Worm (Caenorhabditis elegans): Measurements from ENCODE around the gene ifd-1.

ifd-1 gene

ce11 chrX:8796699-8797282, 27.5 kb downstream of the ifd-1 start, which contains the start of gene R04E5.7 (continued):
- TF ChIP-seq ces-1 (GFP tag; optimal IDR thresholded peaks at IDR 0.05) (no peak), nhr-102 (tag; optimal IDR thresholded peaks at IDR 0.05) (peak; percentile 22), attf-4 (tag; optimal IDR thresholded peaks at IDR 0.05) (no peak), mxl-3 (GFP tag; optimal IDR thresholded peaks at IDR 0.05) (peak; percentile 34), nhr-10 (tag; optimal IDR thresholded peaks at IDR 0.05) (no peak), lin-1 (GFP tag; IDR thresholded peaks at IDR 0.05) (0 out of 2 replicates have a peak, but pooled peaks have one; percentile 27), R02D3.7 (tag; optimal IDR thresholded peaks at IDR 0.05) (no peak), unc-130 (GFP tag; optimal IDR thresholded peaks at IDR 0.05) (no peak), egl-27 (tag; optimal IDR thresholded peaks at IDR 0.05) (no peak), cey-2 (tag; optimal IDR thresholded peaks at IDR 0.05; ENCODE audit: borderline replicate concordance, insufficient read depth) (no peak), F26F4.8 (GFP tag; conservative IDR thresholded peaks at IDR 0.05) (no peak)

ce11 chrX:8791821-8792220, 32.4 kb downstream of the ifd-1 start, which contains the start of gene chup-1:
Gene chup-1 (plus strand): TSS chrX:8792160.
- TF ChIP-seq daf-19 (GFP tag; conservative IDR thresholded peaks at IDR 0.05), result no peak
- TF ChIP-seq Y48G9A.11 (GFP tag; IDR thresholded peaks at IDR 0.05), result no peak
- no peak for TF ChIP-seq nhr-77 (tag; optimal IDR thresholded peaks at IDR 0.05)
- TF ChIP-seq gei-8 (GFP tag; optimal IDR thresholded peaks at IDR 0.05), result no peak
- peak; percentile 60 for TF ChIP-seq hlh-30 (tag; optimal IDR thresholded peaks at IDR 0.05; ENCODE audit: insufficient read depth)
- TF ChIP-seq ceh-82 (tag; optimal IDR thresholded peaks at IDR 0.05), result no peak
- TF ChIP-seq jun-1 (tag; optimal IDR thresholded peaks at IDR 0.05), result no peak
- TF ChIP-seq mes-2 (tag; optimal IDR thresholded peaks at IDR 0.05; ENCODE audit: poor library complexity, severe bottlenecking), result peak; percentile 52
- TF ChIP-seq hlh-11 (tag; optimal IDR thresholded peaks at IDR 0.05), result peak; percentile 14
- no peak for TF ChIP-seq ama-1 (optimal IDR thresholded peaks at IDR 0.05)
- TF ChIP-seq daf-8 (GFP tag; IDR thresholded peaks at IDR 0.05), result no peak
- no peak for TF ChIP-seq fkh-10 (GFP tag; optimal IDR thresholded peaks at IDR 0.05)
- TF ChIP-seq mep-1 (tag; optimal IDR thresholded peaks at IDR 0.05), result peak; percentile 47
- peak; percentile 97 for TF ChIP-seq aha-1 (tag)
- TF ChIP-seq R02D3.7 (tag; optimal IDR thresholded peaks at IDR 0.05), result peak; percentile 64
- TF ChIP-seq ceh-62 (tag; optimal IDR thresholded peaks at IDR 0.05), result no peak
- no peak for TF ChIP-seq lin-13 (GFP tag; optimal IDR thresholded peaks at IDR 0.05)
- TF ChIP-seq ZK337.2 (GFP tag; IDR thresholded peaks at IDR 0.05), result no peak
- no peak for TF ChIP-seq daf-16 (GFP tag; optimal IDR thresholded peaks at IDR 0.05)
- TF ChIP-seq daf-16 (tag; optimal IDR thresholded peaks at IDR 0.05), result peak; percentile 51
- no peak for TF ChIP-seq hif-1 (tag; optimal IDR thresholded peaks at IDR 0.05)
- TF ChIP-seq pha-4 (GFP tag; IDR thresholded peaks at IDR 0.05), result no peak
- TF ChIP-seq pha-4 (tag; optimal IDR thresholded peaks at IDR 0.05), result no peak
- TF ChIP-seq lin-38 (GFP tag; IDR thresholded peaks at IDR 0.05), result peak; percentile 77
- TF ChIP-seq nhr-28 (tag; optimal IDR thresholded peaks at IDR 0.05), result peak; percentile 54
- TF ChIP-seq nhr-6 (tag; optimal IDR thresholded peaks at IDR 0.05), result peak; percentile 1
- no peak for TF ChIP-seq nhr-41 (GFP tag; IDR thresholded peaks at IDR 0.05)
- TF ChIP-seq dmd-9 (GFP tag; IDR thresholded peaks at IDR 0.05), result no peak
- TF ChIP-seq nhr-237 (tag; optimal IDR thresholded peaks at IDR 0.05), result no peak
- no peak for TF ChIP-seq mdt-29 (GFP tag; IDR thresholded peaks at IDR 0.05)
- TF ChIP-seq unc-39 (tag; optimal IDR thresholded peaks at IDR 0.05), result no peak
- no peak for TF ChIP-seq dpl-1 (GFP tag; optimal IDR thresholded peaks at IDR 0.05)
- TF ChIP-seq saeg-2 (GFP tag; IDR thresholded peaks at IDR 0.05), result no peak
- TF ChIP-seq ceh-32 (tag; optimal IDR thresholded peaks at IDR 0.05; ENCODE audit: poor library complexity), result no peak
- no peak for TF ChIP-seq nhr-48 (tag; optimal IDR thresholded peaks at IDR 0.05)
- no peak for TF ChIP-seq F10B5.3 (tag; optimal IDR thresholded peaks at IDR 0.05)
- no peak for TF ChIP-seq nhr-25 (tag; optimal IDR thresholded peaks at IDR 0.05; ENCODE audit: borderline replicate concordance, insufficient read depth)
- no peak for TF ChIP-seq D1046.2 (GFP tag; IDR thresholded peaks at IDR 0.05)
- peak in 1 of 2 experiments; percentile 34 for TF ChIP-seq lsy-2 (tag; optimal IDR thresholded peaks at IDR 0.05)
- TF ChIP-seq lir-3 (tag; optimal IDR thresholded peaks at IDR 0.05), result no peak
- TF ChIP-seq nhr-76 (tag; optimal IDR thresholded peaks at IDR 0.05), result no peak

All from whole organism, L4 larva.